Worm (Caenorhabditis elegans) whole organism, L2 larva: ENCODE data around the gene C17F4.11.

ENCODE experiments used
- C34F6.9 ChIP-seq: fragments of 150-350 bp; optimal IDR thresholded peaks from 2 replicates; lab custom pipeline; 2014; ENCODE audit warnings: missing biosample characterization, missing genetic modification characterization
- F13H6.1 ChIP-seq: sonication (generic microtip); optimal IDR thresholded peaks from 2 replicates; lab custom pipeline; 2016; ENCODE audit warnings: missing genetic modification characterization, missing compliant biosample characterization
- R02D3.7 ChIP-seq: fragments of 150-350 bp; optimal IDR thresholded peaks from 2 replicates; lab custom pipeline; 2014; ENCODE audit warnings: missing biosample characterization, missing genetic modification characterization
- Y55F3AM.14 ChIP-seq: fragments of 200-800 bp; sonication (Bioruptor generic); optimal IDR thresholded peaks from 2 replicates; lab custom pipeline; 2018; ENCODE audit warnings: mild to moderate bottlenecking, missing genetic modification characterization, missing compliant biosample characterization
- alr-1 ChIP-seq: fragments of 150-350 bp; optimal IDR thresholded peaks from 2 replicates; lab custom pipeline; 2014; ENCODE audit warnings: missing biosample characterization, missing genetic modification characterization
- ceh-16 ChIP-seq: fragments of 150-350 bp; optimal IDR thresholded peaks from 2 replicates; lab custom pipeline; 2014; ENCODE audit warnings: missing biosample characterization, missing genetic modification characterization
- ceh-82 ChIP-seq: fragments of 150-350 bp; optimal IDR thresholded peaks from 2 replicates; lab custom pipeline; 2014; ENCODE audit warnings: missing biosample characterization, missing genetic modification characterization
- crh-2 ChIP-seq: sonication (generic microtip); optimal IDR thresholded peaks from 2 replicates; lab custom pipeline; 2017; ENCODE audit warnings: missing biosample characterization, missing genetic modification characterization
- dmd-4 ChIP-seq: sonication (generic microtip); optimal IDR thresholded peaks from 2 replicates; lab custom pipeline; 2017; ENCODE audit warnings: missing biosample characterization, missing genetic modification characterization
- egl-27 ChIP-seq: sonication (generic microtip); optimal IDR thresholded peaks from 3 replicates; lab custom pipeline; 2017; ENCODE audit warnings: missing biosample characterization, missing genetic modification reagents, missing genetic modification characterization
- elt-1 ChIP-seq: fragments of 150-350 bp; optimal IDR thresholded peaks from 2 replicates; lab custom pipeline; 2014; ENCODE audit warnings: missing biosample characterization, missing genetic modification characterization
- fos-1 ChIP-seq: fragments of 150-350 bp; optimal IDR thresholded peaks from 2 replicates; lab custom pipeline; 2014; ENCODE audit warnings: missing biosample characterization, missing genetic modification characterization
- lin-11 ChIP-seq: fragments of 150-350 bp; sonication (generic microtip); optimal IDR thresholded peaks from 2 replicates; lab custom pipeline; 2014; ENCODE audit warnings: missing biosample characterization, missing genetic modification characterization, inconsistent platforms, mixed read lengths
- lin-13 ChIP-seq: fragments of 150-350 bp; optimal IDR thresholded peaks from 2 replicates; lab custom pipeline; 2014; ENCODE audit warnings: missing biosample characterization, missing genetic modification reagents, missing genetic modification characterization
- lin-39 ChIP-seq: fragments of 150-350 bp; optimal IDR thresholded peaks from 2 replicates; lab custom pipeline; 2014; ENCODE audit warnings: missing biosample characterization, missing genetic modification reagents, missing genetic modification characterization
- lsy-2 ChIP-seq, 2 experiments: fragments of 150-350 bp in 1 of 2; sonication (generic microtip) in 1 of 2; optimal IDR thresholded peaks; 2 replicates each; lab custom pipeline; 2014 to 2017; ENCODE audit warnings: missing biosample characterization in 2 of 2, missing genetic modification characterization in 2 of 2
- mdl-1 ChIP-seq, 2 experiments: fragments of 150-350 bp in 1 of 2; sonication (generic microtip) in 1 of 2; optimal IDR thresholded peaks; 2 replicates each; lab custom pipeline; 2017; ENCODE audit warnings: missing biosample characterization in 2 of 2, missing genetic modification characterization in 2 of 2
- nhr-10 ChIP-seq: sonication (generic microtip); optimal IDR thresholded peaks from 2 replicates; lab custom pipeline; 2017; ENCODE audit warnings: missing biosample characterization, missing genetic modification characterization
- nhr-12 ChIP-seq: fragments of 150-350 bp; optimal IDR thresholded peaks from 2 replicates; lab custom pipeline; 2014; ENCODE audit warnings: missing biosample characterization, missing genetic modification characterization
- nhr-21 ChIP-seq: fragments of 150-350 bp; optimal IDR thresholded peaks from 2 replicates; lab custom pipeline; 2014; ENCODE audit warnings: missing biosample characterization, missing genetic modification characterization
- nhr-23 ChIP-seq: fragments of 150-350 bp; optimal IDR thresholded peaks from 2 replicates; lab custom pipeline; 2014; ENCODE audit warnings: missing biosample characterization, missing genetic modification reagents, missing genetic modification characterization
- nhr-237 ChIP-seq: fragments of 150-350 bp; optimal IDR thresholded peaks from 2 replicates; lab custom pipeline; 2014; ENCODE audit warnings: missing biosample characterization, missing genetic modification characterization
- nhr-6 ChIP-seq: fragments of 150-350 bp; optimal IDR thresholded peaks from 2 replicates; lab custom pipeline; 2014; ENCODE audit warnings: missing biosample characterization, missing genetic modification characterization
- nhr-77 ChIP-seq: fragments of 150-350 bp; optimal IDR thresholded peaks from 2 replicates; lab custom pipeline; 2014; ENCODE audit warnings: missing biosample characterization, missing genetic modification characterization
- peb-1 ChIP-seq: fragments of 150-350 bp; optimal IDR thresholded peaks from 2 replicates; lab custom pipeline; 2014; ENCODE audit warnings: missing biosample characterization, missing genetic modification characterization
- sem-4 ChIP-seq: fragments of 150-350 bp; optimal IDR thresholded peaks from 2 replicates; lab custom pipeline; 2014; ENCODE audit warnings: missing biosample characterization, missing genetic modification reagents, missing genetic modification characterization
- skn-1 ChIP-seq: sonication (generic microtip); optimal IDR thresholded peaks from 2 replicates; lab custom pipeline; 2017; ENCODE audit warnings: missing biosample characterization, missing genetic modification characterization
- sma-3 ChIP-seq: sonication (generic microtip); optimal IDR thresholded peaks from 2 replicates; lab custom pipeline; 2016; ENCODE audit warnings: missing genetic modification reagents, missing genetic modification characterization, missing compliant biosample characterization
- sma-9 ChIP-seq, 2 experiments: fragments of 150-350 bp in 1 of 2; sonication (generic microtip) in 1 of 2; optimal IDR thresholded peaks; 2 replicates each; lab custom pipeline; 2014 to 2016; ENCODE audit warnings: missing genetic modification characterization in 2 of 2, mild to moderate bottlenecking in 1 of 2, missing biosample characterization in 1 of 2, missing compliant biosample characterization in 1 of 2, missing genetic modification reagents in 1 of 2, moderate library complexity in 1 of 2
- snpc-4 ChIP-seq: fragments of 150-350 bp; optimal IDR thresholded peaks from 2 replicates; lab custom pipeline; 2014; ENCODE audit warnings: missing biosample characterization, missing genetic modification characterization
- unc-39 ChIP-seq: fragments of 150-350 bp; optimal IDR thresholded peaks from 2 replicates; lab custom pipeline; 2014; ENCODE audit warnings: missing biosample characterization, missing genetic modification characterization
- unc-55 ChIP-seq: fragments of 150-350 bp; sonication (generic microtip); optimal IDR thresholded peaks from 3 replicates; lab custom pipeline; 2014; ENCODE audit warnings: missing biosample characterization, missing genetic modification reagents, missing genetic modification characterization
- unc-62 ChIP-seq: fragments of 150-350 bp; optimal IDR thresholded peaks from 2 replicates; lab custom pipeline; 2014; ENCODE audit warnings: missing biosample characterization, missing genetic modification reagents, missing genetic modification characterization
- zag-1 ChIP-seq: fragments of 150-350 bp; optimal IDR thresholded peaks from 2 replicates; lab custom pipeline; 2014; ENCODE audit warnings: missing biosample characterization, missing genetic modification characterization
- ztf-1 ChIP-seq: fragments of 200-800 bp; sonication (Bioruptor generic); conservative IDR thresholded peaks from 2 replicates; pipeline ENCODE4 v1.3.6; 2022; ENCODE audit warnings: missing genetic modification characterization, missing compliant biosample characterization
- ztf-4 ChIP-seq: fragments of 150-350 bp; optimal IDR thresholded peaks from 2 replicates; lab custom pipeline; 2014; ENCODE audit warnings: missing biosample characterization, missing genetic modification characterization

Gene C17F4.11

DNA sequence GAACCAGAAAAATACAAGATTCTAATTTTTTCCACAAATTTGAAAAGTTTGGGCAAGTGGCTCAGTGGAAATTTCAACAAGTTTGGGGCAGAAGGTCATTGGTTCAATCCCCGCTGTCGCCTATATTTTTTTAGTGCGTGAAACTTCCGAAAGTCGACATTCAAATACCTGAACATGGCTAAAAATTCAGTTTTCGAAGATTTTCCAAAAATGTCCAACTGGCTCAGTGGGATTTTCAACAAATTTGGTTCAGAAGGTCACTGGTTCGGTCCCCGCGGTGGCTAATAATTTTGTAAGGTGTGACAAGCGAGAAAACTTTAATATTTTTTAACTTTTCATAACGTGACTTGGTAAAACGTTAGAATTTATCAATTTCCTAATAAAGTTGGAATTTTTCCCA is 27.4 kb downstream of the C17F4.11 start:
- no peak for TF ChIP-seq ztf-1 (GFP tag; lab: Robert Waterston, UW)
- no peak for TF ChIP-seq skn-1
- no peak for TF ChIP-seq nhr-6 (tag; lab: Kevin White, UChicago)
- TF ChIP-seq peb-1 (tag; lab: Kevin White, UChicago), result no peak
- no peak for TF ChIP-seq ceh-16 (tag; lab: Kevin White, UChicago)
- no peak for TF ChIP-seq fos-1 (tag; lab: Kevin White, UChicago)
- TF ChIP-seq nhr-21, result no peak
- no peak for TF ChIP-seq ceh-82 (tag; lab: Kevin White, UChicago)
- TF ChIP-seq nhr-77 (tag; lab: Kevin White, UChicago), result no peak
- TF ChIP-seq, all 48 proteins: peak for 0

DNA sequence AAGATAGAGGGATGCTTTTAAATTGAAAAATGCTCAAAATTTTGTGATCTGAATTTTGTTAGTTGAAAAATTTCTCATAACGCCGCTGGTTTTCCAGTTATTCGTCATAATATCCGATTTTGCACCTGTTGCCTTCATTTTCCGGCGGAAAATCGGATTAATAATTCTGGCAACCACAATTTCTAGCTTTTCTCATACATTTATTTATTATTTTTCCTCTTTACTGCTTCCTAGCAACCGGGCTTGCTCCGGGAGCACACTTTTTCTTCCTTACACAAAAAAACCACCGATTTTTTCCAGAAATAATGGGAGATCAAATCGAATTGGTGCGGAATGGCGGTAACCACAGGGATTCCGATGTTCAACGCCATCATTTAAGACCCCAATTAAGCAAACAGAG is 30.1 kb downstream of the C17F4.11 start, which contains the start of gene F02E11.7:
F02E11.7 (plus strand) TSS at position 301 of the 400 bp plus-strand sequence.
- TF ChIP-seq lin-13 (GFP tag; lab: Kevin White, UChicago) (no peak), unc-55 (GFP tag; lab: Kevin White, UChicago) (no peak)

DNA sequence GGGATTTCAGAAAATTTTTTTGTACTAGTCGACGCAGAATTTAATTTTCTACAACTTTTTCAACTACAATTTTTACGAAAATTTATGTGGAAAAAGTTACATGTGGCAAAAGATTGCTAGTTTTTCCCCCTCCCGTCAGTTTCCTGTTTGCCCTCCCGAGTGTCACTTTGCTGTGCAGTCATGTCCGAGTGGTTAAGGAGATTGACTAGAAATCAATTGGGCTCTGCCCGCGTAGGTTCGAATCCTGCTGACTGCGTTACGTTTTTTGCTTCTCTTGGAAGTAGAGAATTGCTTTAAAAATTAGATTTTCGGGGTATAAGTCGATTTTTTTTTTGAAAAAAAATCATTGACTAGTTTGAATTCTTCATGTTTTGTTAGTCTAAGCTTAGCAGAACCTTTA is 30.5 kb downstream of the C17F4.11 start:
- TF ChIP-seq peb-1 (tag; lab: Kevin White, UChicago) (no peak), crh-2 (tag; lab: Kevin White, UChicago) (peak; percentile 12), ztf-4 (no peak), lin-13 (GFP tag; lab: Kevin White, UChicago) (no peak), zag-1 (no peak), unc-39 (no peak), lin-11 (tag; lab: Kevin White, UChicago) (no peak), nhr-77 (tag; lab: Kevin White, UChicago) (no peak), fos-1 (tag; lab: Kevin White, UChicago) (no peak)

DNA sequence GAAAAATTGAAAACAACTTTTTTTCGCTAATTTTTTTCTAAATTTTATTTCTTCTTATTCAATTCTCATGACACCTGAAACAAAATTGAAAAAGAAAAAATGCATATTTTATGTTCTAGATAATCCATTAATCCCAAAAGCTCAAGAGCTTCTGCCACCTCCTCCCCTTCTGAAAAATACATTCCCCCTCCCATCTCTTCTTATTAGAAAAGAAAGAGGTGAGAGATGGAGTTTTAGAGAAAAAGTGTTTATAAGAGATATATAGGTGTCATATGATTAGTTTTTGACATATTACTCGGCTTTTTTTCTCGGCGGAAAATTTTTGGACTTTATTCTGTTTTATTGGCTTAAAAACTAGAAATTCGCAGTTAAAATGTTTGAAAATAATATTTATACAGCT is 33.3 kb downstream of the C17F4.11 start:
- TF ChIP-seq snpc-4 (tag; lab: Kevin White, UChicago) (no peak), lsy-2 (tag; optimal IDR thresholded peaks at IDR 0.05; lab: Kevin White, UChicago) (peak in 1 of 2 experiments; percentile 38), ceh-16 (tag; lab: Kevin White, UChicago) (no peak), C34F6.9 (tag; lab: Kevin White, UChicago) (peak; percentile 66), sem-4 (no peak), zag-1 (no peak), nhr-23 (tag; lab: Kevin White, UChicago) (no peak), unc-55 (GFP tag; lab: Kevin White, UChicago) (peak; percentile 66), dmd-4 (no peak), nhr-77 (tag; lab: Kevin White, UChicago) (no peak), lin-11 (tag; lab: Kevin White, UChicago) (no peak), nhr-12 (tag; lab: Kevin White, UChicago) (no peak), F13H6.1 (tag; lab: Kevin White, UChicago) (no peak), ztf-4 (no peak), nhr-237 (tag; lab: Kevin White, UChicago) (no peak), R02D3.7 (tag; lab: Kevin White, UChicago) (no peak), skn-1 (no peak)

DNA sequence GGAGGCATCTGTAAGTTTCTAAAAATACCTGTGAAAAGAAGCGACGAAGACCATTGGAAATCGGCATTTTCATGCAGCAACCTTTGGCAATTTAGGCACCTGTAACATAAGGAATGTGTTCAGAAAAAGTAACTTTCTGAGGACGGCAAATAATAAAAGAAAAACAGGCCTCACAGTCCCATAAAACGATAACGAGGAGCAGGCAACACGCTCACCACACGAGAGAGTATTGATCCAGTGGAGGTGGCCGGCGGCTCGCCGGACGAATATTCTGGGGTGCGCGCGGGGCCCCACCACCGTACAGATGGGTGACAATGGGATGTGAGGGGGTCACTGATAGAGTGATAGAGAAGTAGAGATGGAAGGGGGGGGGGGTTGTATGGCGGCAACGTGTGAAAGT is 37.7 kb downstream of the C17F4.11 start, which contains the start of gene F02E11.3:
F02E11.3 (minus strand) TSS at position 101 of the 400 bp plus-strand sequence.
- TF ChIP-seq egl-27 (no peak), nhr-10 (tag; lab: Kevin White, UChicago) (no peak), F13H6.1 (tag; lab: Kevin White, UChicago) (no peak), alr-1 (no peak), sma-9 (GFP tag; optimal IDR thresholded peaks at IDR 0.05; lab: Kevin White, UChicago) (no peak), sma-9 (tag; optimal IDR thresholded peaks at IDR 0.05; lab: Kevin White, UChicago) (no peak), Y55F3AM.14 (GFP tag; lab: Kevin White, UChicago) (no peak), elt-1 (tag; lab: Kevin White, UChicago) (no peak), lin-39 (tag; lab: Kevin White, UChicago) (no peak), nhr-6 (tag; lab: Kevin White, UChicago) (no peak), unc-62 (no peak), mdl-1 (tag; optimal IDR thresholded peaks at IDR 0.05; lab: Kevin White, UChicago) (no peak), ceh-16 (tag; lab: Kevin White, UChicago) (no peak), sma-3 (GFP tag; lab: Kevin White, UChicago) (no peak), fos-1 (tag; lab: Kevin White, UChicago) (no peak)
